Worm (Caenorhabditis elegans) whole organism, young adult: Measurements from ENCODE around the gene Y15E3A.4.
A peak's percentile ranks its signal among the peaks of the same experiment; 100 is the strongest.

Experiments
- F37B4.10 ChIP-seq: fragments of 200-800 bp; sonication (Bioruptor generic); IDR thresholded peaks from 2 replicates; pipeline ENCODE4 v1.3.6; 2022; ENCODE audit warnings: missing genetic modification characterization, missing compliant biosample characterization
- Y95B8A.8 ChIP-seq: fragments of 200-800 bp; sonication (Bioruptor generic); IDR thresholded peaks from 2 replicates; pipeline ENCODE4 v1.3.6; 2022; ENCODE audit warnings: missing genetic modification reagents, missing genetic modification characterization, missing compliant biosample characterization
- ama-1 ChIP-seq, 3 experiments: fragments of 150-350 bp in 1 of 3; sonication (generic microtip) in 2 of 3; optimal IDR thresholded peaks; 2 replicates each; lab custom pipeline; 2014 to 2018; ENCODE audit warnings: missing biosample characterization in 2 of 3, missing genetic modification characterization in 2 of 3, missing genetic modification reagents in 2 of 3
- efl-1 ChIP-seq: fragments of 150-350 bp; optimal IDR thresholded peaks from 2 replicates; lab custom pipeline; 2014; ENCODE audit warnings: missing biosample characterization, missing genetic modification reagents, missing genetic modification characterization
- hlh-26 ChIP-seq: fragments of 200-800 bp; sonication (Bioruptor generic); conservative IDR thresholded peaks from 2 replicates; pipeline ENCODE4 v1.3.6; 2022; ENCODE audit warnings: missing genetic modification reagents, missing genetic modification characterization, missing compliant biosample characterization
- lin-35 ChIP-seq, 3 experiments: fragments of 150-350 bp in 2 of 3; sonication (generic microtip) in 1 of 3; optimal IDR thresholded peaks; 2 replicates each; lab custom pipeline; 2014 to 2018; ENCODE audit warnings: missing biosample characterization in 3 of 3, missing genetic modification characterization in 3 of 3, missing genetic modification reagents in 3 of 3
- nhr-80 ChIP-seq: sonication (generic microtip); optimal IDR thresholded peaks from 2 replicates; lab custom pipeline; 2016; ENCODE audit warnings: missing genetic modification characterization, missing compliant biosample characterization
- pha-4 ChIP-seq: fragments of 150-350 bp; sonication (generic microtip); optimal IDR thresholded peaks from 2 replicates; lab custom pipeline; 2014; ENCODE audit warnings: missing biosample characterization, missing genetic modification reagents, missing genetic modification characterization
- ztf-18 ChIP-seq: sonication (generic microtip); optimal IDR thresholded peaks from 2 replicates; lab custom pipeline; 2016; ENCODE audit warnings: missing genotype, mild to moderate bottlenecking, missing genetic modification characterization, missing compliant biosample characterization

ce11 chrX:15365767-15366177, 35.0 kb downstream of the Y15E3A.4 start, which contains the start of gene C33A11.2:
- TF ChIP-seq ztf-18 (tag; lab: Kevin White, UChicago), result no peak
- TF ChIP-seq nhr-80, result peak; percentile 86
- TF ChIP-seq ama-1 (optimal IDR thresholded peaks at IDR 0.05; lab: Kevin White, UChicago), result no peak
- no peak for TF ChIP-seq ama-1 (GFP tag; optimal IDR thresholded peaks at IDR 0.05; lab: Kevin White, UChicago)
- TF ChIP-seq efl-1 (GFP tag; lab: Kevin White, UChicago), result no peak
- no peak for TF ChIP-seq Y95B8A.8 (GFP tag; lab: Robert Waterston, UW)
- TF ChIP-seq lin-35 (GFP tag; optimal IDR thresholded peaks at IDR 0.05; lab: Kevin White, UChicago), result no peak
- no peak for TF ChIP-seq hlh-26
- TF ChIP-seq F37B4.10 (GFP tag; lab: Robert Waterston, UW), result no peak
- no peak for TF ChIP-seq pha-4 (tag; lab: Kevin White, UChicago)
